Worm (Caenorhabditis elegans) whole organism, L4 larva: ENCODE data around the gene T26C12.1.

Source experiments
- ama-1 ChIP-seq: fragments of 150-350 bp; optimal IDR thresholded peaks from 2 replicates; lab custom pipeline; 2014; ENCODE audit warnings: inconsistent platforms, mixed read lengths
- ceh-82 ChIP-seq: sonication (generic microtip); optimal IDR thresholded peaks from 2 replicates; lab custom pipeline; 2017; ENCODE audit warnings: missing biosample characterization, missing genetic modification characterization
- daf-19 ChIP-seq: fragments of 200-800 bp; sonication (Bioruptor generic); conservative IDR thresholded peaks from 2 replicates; pipeline ENCODE4 v1.3.6; 2022; ENCODE audit warnings: missing genetic modification characterization, missing compliant biosample characterization
- nhr-102 ChIP-seq: sonication (generic microtip); optimal IDR thresholded peaks from 2 replicates; lab custom pipeline; 2016; ENCODE audit warnings: mild to moderate bottlenecking, missing genetic modification characterization, moderate library complexity, missing compliant biosample characterization
- nhr-237 ChIP-seq: sonication (generic microtip); optimal IDR thresholded peaks from 2 replicates; lab custom pipeline; 2017; ENCODE audit warnings: missing biosample characterization, missing genetic modification characterization
- nhr-76 ChIP-seq: fragments of 150-350 bp; optimal IDR thresholded peaks from 2 replicates; lab custom pipeline; 2014; ENCODE audit warnings: missing biosample characterization, missing genetic modification characterization
- skn-1 ChIP-seq: fragments of 150-350 bp; optimal IDR thresholded peaks from 2 replicates; lab custom pipeline; 2014; ENCODE audit warnings: missing biosample characterization, missing genetic modification characterization
- unc-39 ChIP-seq: sonication (generic microtip); optimal IDR thresholded peaks from 2 replicates; lab custom pipeline; 2017; ENCODE audit warnings: missing biosample characterization, missing genetic modification characterization

- TF ChIP-seq nhr-76 (tag; lab: Kevin White, UChicago) (no peak), daf-19 (GFP tag; lab: Robert Waterston, UW) (no peak), unc-39 (tag; lab: Kevin White, UChicago) (no peak), ama-1 (no peak), nhr-237 (tag; lab: Kevin White, UChicago) (no peak), nhr-102 (tag; lab: Kevin White, UChicago) (no peak), ceh-82 (tag; lab: Kevin White, UChicago) (no peak), skn-1 (no peak)
These were observed 1.5 kb downstream of the T26C12.1 start for ce11 chrIV:3260216-3260615.
